Fruit fly (Drosophila melanogaster): Measurements from ENCODE around the gene CG4374.

DNA sequence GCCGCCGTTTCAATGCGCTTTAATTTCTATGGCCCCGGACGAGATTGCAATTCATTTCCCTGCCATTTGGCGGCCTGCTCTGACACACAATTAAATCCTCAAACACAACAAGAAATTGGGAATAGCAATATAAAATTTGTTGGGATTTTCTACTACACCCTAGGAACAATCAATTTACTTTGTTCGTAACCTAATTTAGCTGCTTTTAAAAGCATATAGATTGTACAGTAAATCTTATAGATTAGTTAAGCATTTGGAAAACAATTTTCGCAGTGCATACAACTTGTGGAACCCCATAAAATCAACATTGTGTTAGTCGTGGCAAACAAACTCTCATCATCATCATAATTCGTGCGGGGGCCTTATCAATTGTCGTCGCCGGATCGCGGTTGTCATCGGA, 4.0 kb upstream of the CG4374 start:
- TF ChIP-seq toe (GFP tag; optimal IDR thresholded peaks at IDR 0.05): no peak
- no peak for TF ChIP-seq kay (GFP tag; ENCODE audit: borderline replicate concordance)
- TF ChIP-seq CG14711 (tag; optimal IDR thresholded peaks at IDR 0.05): no peak
- TF ChIP-seq CG1620 (GFP tag; optimal IDR thresholded peaks at IDR 0.05): no peak

All from whole organism, adult.